Worm (Caenorhabditis elegans): ENCODE results near the gene BE10.1.

Gene BE10.1

ce11 chrIII:12746369-12746855, 42.9 kb downstream of the BE10.1 start, which contains the start of gene Y111B2A.21:
TSS of gene Y111B2A.21 (plus strand) at chrIII:12746419.
- TF ChIP-seq ref-1 (GFP tag; conservative IDR thresholded peaks at IDR 0.05) (no peak), flt-1 (GFP tag; IDR thresholded peaks at IDR 0.05) (no peak), ztf-23 (GFP tag; IDR thresholded peaks at IDR 0.05) (no peak), klf-2 (GFP tag; conservative IDR thresholded peaks at IDR 0.05) (no peak), cog-1 (tag; optimal IDR thresholded peaks at IDR 0.05) (no peak), T22C8.4 (GFP tag; IDR thresholded peaks at IDR 0.05) (no peak), ztf-29 (GFP tag; IDR thresholded peaks at IDR 0.05) (no peak), med-1 (GFP tag; optimal IDR thresholded peaks at IDR 0.05; ENCODE audit: insufficient read depth) (no peak), tab-1 (GFP tag; IDR thresholded peaks at IDR 0.05) (no peak)

DNA sequence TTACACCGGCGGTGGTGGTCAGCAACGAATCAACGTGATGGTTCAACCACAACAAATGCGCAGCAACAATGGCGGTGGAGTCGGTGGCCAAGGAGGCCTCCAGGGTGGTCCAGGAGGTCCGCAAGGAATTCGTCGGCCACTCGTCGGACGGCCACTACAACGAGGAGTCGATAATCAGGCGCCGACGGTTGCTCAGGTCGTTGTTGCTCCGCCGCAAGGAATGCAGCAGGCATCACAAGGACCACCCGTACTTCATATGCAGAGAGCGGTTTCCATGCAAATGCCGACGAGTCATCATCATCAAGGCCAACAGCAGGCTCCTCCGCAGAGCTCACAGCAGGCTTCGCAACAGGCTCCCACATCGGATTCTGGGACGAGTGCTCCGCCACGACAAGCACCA, 45.8 kb downstream of the BE10.1 start:
- TF ChIP-seq ztf-29 (GFP tag; IDR thresholded peaks at IDR 0.05), result no peak
- TF ChIP-seq klf-2 (GFP tag; conservative IDR thresholded peaks at IDR 0.05), result no peak
- no peak for TF ChIP-seq T22C8.4 (GFP tag; IDR thresholded peaks at IDR 0.05)
- TF ChIP-seq cog-1 (tag; optimal IDR thresholded peaks at IDR 0.05), result no peak
- TF ChIP-seq tab-1 (GFP tag; IDR thresholded peaks at IDR 0.05), result no peak
- no peak for TF ChIP-seq med-1 (GFP tag; optimal IDR thresholded peaks at IDR 0.05; ENCODE audit: insufficient read depth)
- TF ChIP-seq ref-1 (GFP tag; conservative IDR thresholded peaks at IDR 0.05), result no peak
- TF ChIP-seq ztf-23 (GFP tag; IDR thresholded peaks at IDR 0.05), result no peak
- no peak for TF ChIP-seq flt-1 (GFP tag; IDR thresholded peaks at IDR 0.05)

- TF ChIP-seq T22C8.4 (GFP tag; IDR thresholded peaks at IDR 0.05), result no peak
- no peak for TF ChIP-seq ztf-23 (GFP tag; IDR thresholded peaks at IDR 0.05)
- TF ChIP-seq ref-1 (GFP tag; conservative IDR thresholded peaks at IDR 0.05), result no peak
- TF ChIP-seq cog-1 (tag; optimal IDR thresholded peaks at IDR 0.05), result no peak
- no peak for TF ChIP-seq tab-1 (GFP tag; IDR thresholded peaks at IDR 0.05)
- TF ChIP-seq klf-2 (GFP tag; conservative IDR thresholded peaks at IDR 0.05), result no peak
- no peak for TF ChIP-seq med-1 (GFP tag; optimal IDR thresholded peaks at IDR 0.05; ENCODE audit: insufficient read depth)
- TF ChIP-seq flt-1 (GFP tag; IDR thresholded peaks at IDR 0.05), result no peak
- no peak for TF ChIP-seq ztf-29 (GFP tag; IDR thresholded peaks at IDR 0.05)
Measured at ce11 chrIII:12740313-12740712, 49.0 kb downstream of the BE10.1 start.

- TF ChIP-seq med-1 (GFP tag; optimal IDR thresholded peaks at IDR 0.05; ENCODE audit: insufficient read depth) (no peak), ztf-29 (GFP tag; IDR thresholded peaks at IDR 0.05) (no peak), T22C8.4 (GFP tag; IDR thresholded peaks at IDR 0.05) (no peak), cog-1 (tag; optimal IDR thresholded peaks at IDR 0.05) (no peak), klf-2 (GFP tag; conservative IDR thresholded peaks at IDR 0.05) (no peak), flt-1 (GFP tag; IDR thresholded peaks at IDR 0.05) (no peak), ref-1 (GFP tag; conservative IDR thresholded peaks at IDR 0.05) (no peak), ztf-23 (GFP tag; IDR thresholded peaks at IDR 0.05) (no peak), tab-1 (GFP tag; IDR thresholded peaks at IDR 0.05) (no peak)
Measured at ce11 chrIII:12738935-12739334, 50.4 kb downstream of the BE10.1 start.
